Worm (Caenorhabditis elegans) whole organism, L4 larva: ENCODE results near the gene F46F5.16.

Experiments
- T26A8.4 ChIP-seq: fragments of 200-800 bp; sonication (Bioruptor generic); IDR thresholded peaks from 2 replicates; pipeline ENCODE4 v1.3.6; 2022; ENCODE audit warnings: missing genetic modification characterization, missing compliant biosample characterization
- ceh-82 ChIP-seq: sonication (generic microtip); optimal IDR thresholded peaks from 2 replicates; lab custom pipeline; 2017; ENCODE audit warnings: missing biosample characterization, missing genetic modification characterization
- fos-1 ChIP-seq: fragments of 150-350 bp; optimal IDR thresholded peaks from 2 replicates; lab custom pipeline; 2014; ENCODE audit warnings: missing biosample characterization, missing genetic modification characterization
- nhr-77 ChIP-seq: fragments of 150-350 bp; optimal IDR thresholded peaks from 2 replicates; lab custom pipeline; 2014; ENCODE audit warnings: missing biosample characterization, missing genetic modification characterization
- zfp-3 ChIP-seq: fragments of 200-800 bp; sonication (Bioruptor generic); conservative IDR thresholded peaks from 2 replicates; pipeline ENCODE4 v1.3.6; 2022; ENCODE audit warnings: missing genetic modification reagents, missing genetic modification characterization, missing compliant biosample characterization

DNA sequence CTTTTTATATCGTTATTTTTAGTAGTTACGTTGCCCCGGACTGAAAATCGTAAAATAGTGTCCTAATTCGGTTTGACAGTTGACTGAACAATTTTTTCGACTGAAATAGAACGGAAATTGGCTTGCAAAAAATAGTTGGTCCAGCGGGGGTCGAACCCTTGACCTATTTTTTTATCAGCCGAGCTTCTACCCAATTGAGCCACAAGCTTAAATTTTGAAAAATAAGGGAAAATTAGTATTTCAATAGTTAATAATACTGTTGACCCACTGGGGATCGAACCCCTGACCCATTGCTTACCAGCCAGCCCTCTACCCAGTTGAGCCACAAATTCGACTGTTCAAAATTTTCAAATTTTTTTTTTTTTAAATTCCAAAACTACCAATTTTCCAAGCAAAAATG is 35.2 kb upstream of the F46F5.16 start:
- no peak for TF ChIP-seq ceh-82 (tag; lab: Kevin White, UChicago)
- TF ChIP-seq zfp-3, result no peak
- TF ChIP-seq fos-1, result no peak
- TF ChIP-seq nhr-77 (tag; lab: Kevin White, UChicago), result no peak
- no peak for TF ChIP-seq T26A8.4 (GFP tag; lab: Robert Waterston, UW)
